Fruit fly (Drosophila melanogaster) whole organism, embryonic: ENCODE data around the gene SoYb.

ENCODE experiments used
- Aef1 ChIP-seq: fragments of 200-800 bp; sonication (Bioruptor generic); IDR thresholded peaks from 3 replicates; pipeline ENCODE4 v1.3.6; 2022; ENCODE audit warnings: missing biosample characterization, missing genetic modification characterization
- Awh ChIP-seq: fragments of 200-800 bp; sonication (Bioruptor generic); IDR thresholded peaks from 2 replicates; pipeline ENCODE4, ENCODE4 v1.3.6; 2022; ENCODE audit warnings: missing biosample characterization, missing genetic modification characterization
- B-H2 ChIP-seq: fragments of 200-800 bp; sonication (Bioruptor generic); optimal IDR thresholded peaks from 2 replicates; lab custom pipeline; 2018; ENCODE audit warnings: missing biosample characterization, mild to moderate bottlenecking, missing genetic modification characterization
- Bteb2 ChIP-seq: fragments of 200-800 bp; sonication (Bioruptor generic); optimal IDR thresholded peaks from 2 replicates; lab custom pipeline; 2016; ENCODE audit warnings: missing biosample characterization, missing genetic modification characterization
- CG10209 ChIP-seq: fragments of 200-800 bp; sonication (Bioruptor generic); optimal IDR thresholded peaks from 3 replicates; lab custom pipeline; 2017; ENCODE audit warnings: missing biosample characterization, mild to moderate bottlenecking, missing genetic modification characterization, missing genetic modification reagents
- CG10565 ChIP-seq: fragments of 200-800 bp; sonication (Bioruptor generic); optimal IDR thresholded peaks from 3 replicates; lab custom pipeline; 2016; ENCODE audit warnings: missing biosample characterization, mild to moderate bottlenecking, missing genetic modification characterization
- CG11398 ChIP-seq: fragments of 200-800 bp; sonication (Bioruptor generic); optimal IDR thresholded peaks from 2 replicates; lab custom pipeline; 2016; ENCODE audit warnings: missing biosample characterization, missing genetic modification characterization
- CG11695 ChIP-seq: fragments of 200-800 bp; sonication (Bioruptor generic); IDR thresholded peaks from 3 replicates; pipeline ENCODE4 v1.3.6; 2022; ENCODE audit warnings: missing biosample characterization, missing genetic modification characterization
- CG11723 ChIP-seq: fragments of 200-800 bp; sonication (Bioruptor generic); optimal IDR thresholded peaks from 2 replicates; lab custom pipeline; 2017; ENCODE audit warnings: missing biosample characterization, mild to moderate bottlenecking, missing genetic modification characterization
- CG12236 ChIP-seq: fragments of 200-800 bp; sonication (Bioruptor generic); optimal IDR thresholded peaks from 2 replicates; lab custom pipeline; 2016; ENCODE audit warnings: missing biosample characterization, missing genetic modification characterization
- CG12659 ChIP-seq: fragments of 200-800 bp; sonication (Bioruptor generic); optimal IDR thresholded peaks from 3 replicates; lab custom pipeline; 2017; ENCODE audit warnings: mild to moderate bottlenecking, missing biosample characterization, missing genetic modification reagents, missing genetic modification characterization
- CG13296 ChIP-seq: fragments of 200-800 bp; sonication (Bioruptor generic); optimal IDR thresholded peaks from 3 replicates; lab custom pipeline; 2018; ENCODE audit warnings: missing biosample characterization, mild to moderate bottlenecking, missing genetic modification characterization
- CG15011 ChIP-seq: fragments of 200-800 bp; sonication (Bioruptor generic); optimal IDR thresholded peaks from 3 replicates; lab custom pipeline; 2018; ENCODE audit warnings: missing biosample characterization, mild to moderate bottlenecking, missing genetic modification characterization
- CG17361 ChIP-seq: fragments of 200-800 bp; sonication (Bioruptor generic); IDR thresholded peaks from 3 replicates; pipeline ENCODE4 v1.3.6; 2022; ENCODE audit warnings: missing biosample characterization, missing genetic modification characterization
- CG17385 ChIP-seq: fragments of 200-800 bp; sonication (Bioruptor generic); optimal IDR thresholded peaks from 3 replicates; lab custom pipeline; 2018; ENCODE audit warnings: missing biosample characterization, mild to moderate bottlenecking, missing genetic modification characterization
- CG32532 ChIP-seq: fragments of 200-800 bp; sonication (Bioruptor generic); IDR thresholded peaks from 2 replicates; pipeline ENCODE4 v1.3.6; 2022; ENCODE audit warnings: missing biosample characterization, missing genetic modification characterization
- CG42726 ChIP-seq: fragments of 200-800 bp; sonication (Bioruptor generic); IDR thresholded peaks from 2 replicates; pipeline ENCODE4 v1.3.6; 2022; ENCODE audit warnings: missing biosample characterization, missing genetic modification characterization; ENCODE audit not compliant: partially characterized antibody
- CG4282 ChIP-seq: fragments of 200-800 bp; sonication (Bioruptor generic); optimal IDR thresholded peaks from 2 replicates; lab custom pipeline; 2016; ENCODE audit warnings: missing biosample characterization, missing genetic modification characterization
- CG5953 ChIP-seq: fragments of 200-800 bp; sonication (Bioruptor generic); IDR thresholded peaks from 2 replicates; pipeline ENCODE4 v1.3.6; 2022; ENCODE audit warnings: missing biosample characterization, missing genetic modification characterization
- CG6654 ChIP-seq: fragments of 200-800 bp; sonication (Bioruptor generic); optimal IDR thresholded peaks from 2 replicates; lab custom pipeline; 2017; ENCODE audit warnings: missing biosample characterization, mild to moderate bottlenecking, missing genetic modification characterization
- CG7372 ChIP-seq: fragments of 200-800 bp; sonication (Bioruptor generic); IDR thresholded peaks from 2 replicates; pipeline ENCODE4 v1.3.6; 2022; ENCODE audit warnings: missing biosample characterization, missing genetic modification characterization
- CG7745 ChIP-seq: fragments of 200-800 bp; sonication (Bioruptor generic); optimal IDR thresholded peaks from 2 replicates; lab custom pipeline; 2018; ENCODE audit warnings: missing biosample characterization, mild to moderate bottlenecking, missing genetic modification characterization, moderate library complexity
- CG7928 ChIP-seq: fragments of 200-800 bp; sonication (Bioruptor generic); optimal IDR thresholded peaks from 2 replicates; lab custom pipeline; 2017; ENCODE audit warnings: missing biosample characterization, mild to moderate bottlenecking, missing genetic modification characterization
- CG7963 ChIP-seq: fragments of 200-800 bp; sonication (Bioruptor generic); IDR thresholded peaks from 3 replicates; pipeline ENCODE4 v1.3.6; 2022; ENCODE audit warnings: missing biosample characterization, missing genetic modification characterization; ENCODE audit not compliant: partially characterized antibody
- CG8388 ChIP-seq: fragments of 200-800 bp; sonication (Bioruptor generic); optimal IDR thresholded peaks from 2 replicates; lab custom pipeline; 2019; ENCODE audit warnings: missing biosample characterization, mild to moderate bottlenecking, missing genetic modification characterization, moderate library complexity
- CG9609 ChIP-seq: fragments of 200-800 bp; sonication (Bioruptor generic); optimal IDR thresholded peaks from 3 replicates; lab custom pipeline; 2016; ENCODE audit warnings: missing biosample characterization, missing genetic modification characterization
- Dip2 ChIP-seq: fragments of 200-800 bp; sonication (Bioruptor generic); IDR thresholded peaks from 2 replicates; pipeline ENCODE4 v1.3.6; 2022; ENCODE audit warnings: missing biosample characterization, missing genetic modification characterization
- Dref ChIP-seq: fragments of 200-800 bp; sonication (Bioruptor generic); IDR thresholded peaks from 2 replicates; pipeline ENCODE4 v1.3.6; 2022; ENCODE audit warnings: missing biosample characterization, missing genetic modification characterization
- H2.0 ChIP-seq: fragments of 200-800 bp; sonication (Bioruptor generic); IDR thresholded peaks from 2 replicates; pipeline ENCODE4 v1.3.6; 2022; ENCODE audit warnings: missing biosample characterization, missing genetic modification characterization
- HHEX ChIP-seq: fragments of 200-800 bp; sonication (Bioruptor generic); optimal IDR thresholded peaks from 3 replicates; lab custom pipeline; 2017; ENCODE audit warnings: missing biosample characterization, mild to moderate bottlenecking, missing genetic modification characterization, missing genetic modification reagents
- MBD-R2 ChIP-seq: fragments of 200-800 bp; sonication (Bioruptor generic); IDR thresholded peaks from 2 replicates; pipeline ENCODE4 v1.3.6; 2022; ENCODE audit warnings: missing biosample characterization, missing genetic modification characterization
- Opbp ChIP-seq: fragments of 200-800 bp; sonication (Bioruptor generic); IDR thresholded peaks from 3 replicates; pipeline ENCODE4 v1.3.6; 2022; ENCODE audit warnings: missing biosample characterization, missing genetic modification characterization; ENCODE audit not compliant: partially characterized antibody
- Tbp ChIP-seq: fragments of >200 bp; optimal IDR thresholded peaks from 2 replicates; lab custom pipeline; 2018; ENCODE audit warnings: missing biosample characterization, missing genetic modification characterization
- ap ChIP-seq: fragments of 200-800 bp; sonication (Bioruptor generic); IDR thresholded peaks from 2 replicates; pipeline ENCODE4 v1.3.6; 2022; ENCODE audit warnings: missing biosample characterization, missing genetic modification characterization
- ash1 ChIP-seq: fragments of 200-800 bp; sonication (Bioruptor generic); optimal IDR thresholded peaks from 2 replicates; lab custom pipeline; 2018; ENCODE audit warnings: missing biosample characterization, mild to moderate bottlenecking, missing genetic modification characterization
- cad ChIP-seq: fragments of >200 bp; optimal IDR thresholded peaks from 2 replicates; lab custom pipeline; 2017; ENCODE audit warnings: missing biosample characterization, missing genetic modification characterization
- chn ChIP-seq: fragments of 200-800 bp; sonication (Bioruptor generic); optimal IDR thresholded peaks from 2 replicates; lab custom pipeline; 2016; ENCODE audit warnings: missing biosample characterization, missing genetic modification characterization
- corto ChIP-seq: fragments of 200-800 bp; sonication (Bioruptor generic); optimal IDR thresholded peaks from 2 replicates; lab custom pipeline; 2016; ENCODE audit warnings: missing biosample characterization, mild to moderate bottlenecking, missing genetic modification characterization, moderate library complexity
- crc ChIP-seq: fragments of 200-800 bp; sonication (Bioruptor generic); optimal IDR thresholded peaks from 2 replicates; lab custom pipeline; 2016; ENCODE audit warnings: missing biosample characterization, missing genetic modification characterization
- danr ChIP-seq: fragments of 200-800 bp; sonication (Bioruptor generic); IDR thresholded peaks from 2 replicates; pipeline ENCODE4 v1.3.6; 2022; ENCODE audit warnings: missing biosample characterization, missing genetic modification characterization
- dimm ChIP-seq: fragments of 200-800 bp; sonication (Bioruptor generic); IDR thresholded peaks from 2 replicates; pipeline ENCODE4 v1.3.6; 2022; ENCODE audit warnings: missing biosample characterization, missing genetic modification characterization
- dm ChIP-seq: fragments of 200-800 bp; sonication (Bioruptor generic); optimal IDR thresholded peaks from 3 replicates; lab custom pipeline; 2016; ENCODE audit warnings: missing biosample characterization, missing genetic modification characterization
- lbe ChIP-seq: fragments of 200-800 bp; sonication (Bioruptor generic); optimal IDR thresholded peaks from 2 replicates; lab custom pipeline; 2016; ENCODE audit warnings: missing biosample characterization, mild to moderate bottlenecking, missing genetic modification characterization
- lmd ChIP-seq: fragments of 200-800 bp; sonication (Bioruptor generic); IDR thresholded peaks from 2 replicates; pipeline ENCODE4 v1.3.6; 2022; ENCODE audit warnings: missing biosample characterization, missing genetic modification characterization
- nmo ChIP-seq: fragments of 200-800 bp; sonication (Bioruptor generic); optimal IDR thresholded peaks from 2 replicates; lab custom pipeline; 2018; ENCODE audit warnings: missing biosample characterization, mild to moderate bottlenecking, missing genetic modification characterization, moderate library complexity
- repo ChIP-seq: fragments of 200-800 bp; sonication (Bioruptor generic); optimal IDR thresholded peaks from 2 replicates; lab custom pipeline; 2016; ENCODE audit warnings: missing biosample characterization, missing genetic modification characterization
- salm ChIP-seq: fragments of 200-800 bp; sonication (Bioruptor generic); optimal IDR thresholded peaks from 2 replicates; lab custom pipeline; 2018; ENCODE audit warnings: missing biosample characterization, mild to moderate bottlenecking, missing genetic modification characterization
- scrt ChIP-seq: fragments of 200-800 bp; sonication (Bioruptor generic); optimal IDR thresholded peaks from 2 replicates; lab custom pipeline; 2018; ENCODE audit warnings: missing biosample characterization, mild to moderate bottlenecking, missing genetic modification characterization, moderate library complexity
- sens-2 ChIP-seq: fragments of 200-800 bp; sonication (Bioruptor generic); IDR thresholded peaks from 2 replicates; pipeline ENCODE4 v1.3.6; 2022; ENCODE audit warnings: missing biosample characterization, missing genetic modification characterization
- slou ChIP-seq: fragments of 200-800 bp; sonication (Bioruptor generic); optimal IDR thresholded peaks from 3 replicates; lab custom pipeline; 2016; ENCODE audit warnings: missing biosample characterization, missing genetic modification characterization
- tin ChIP-seq: fragments of 200-800 bp; sonication (Bioruptor generic); optimal IDR thresholded peaks from 3 replicates; lab custom pipeline; 2016; ENCODE audit warnings: missing biosample characterization, missing genetic modification characterization

The SoYb gene

DNA sequence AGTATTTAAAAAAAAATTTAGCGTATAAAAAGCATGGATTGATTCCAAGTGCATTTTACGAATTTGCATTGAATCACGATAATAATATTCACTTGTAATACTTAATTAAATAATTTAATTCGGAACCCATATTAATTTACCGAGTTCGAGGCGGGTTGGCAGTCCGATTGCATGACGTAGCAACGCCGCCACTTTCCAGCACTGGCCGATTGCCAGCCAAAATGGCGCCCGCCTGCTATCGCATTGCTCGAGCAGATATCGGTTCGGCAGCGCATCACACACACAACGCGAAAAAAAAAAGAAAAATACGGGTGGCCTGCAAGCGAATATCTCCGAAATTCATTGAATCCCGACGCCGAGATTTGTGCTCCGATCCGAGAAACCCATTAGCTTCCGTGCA is 1.1 kb upstream of the SoYb start, which contains the start of gene Ndf (continued):
- TF ChIP-seq CG10209 (GFP tag; lab: Kevin White, UChicago): peak; percentile 56
- TF ChIP-seq lmd (GFP tag; lab: Robert Waterston, UW): peak; percentile 59
- TF ChIP-seq corto: no peak
- no peak for TF ChIP-seq CG11398 (GFP tag; lab: Kevin White, UChicago)
- TF ChIP-seq scrt (GFP tag; lab: Kevin White, UChicago): peak; percentile 26
- peak; percentile 41 for TF ChIP-seq repo
- peak; percentile 25 for TF ChIP-seq CG8388 (GFP tag; lab: Kevin White, UChicago)
- TF ChIP-seq ap (GFP tag; lab: Robert Waterston, UW): no peak
- no peak for TF ChIP-seq crc (GFP tag; lab: Kevin White, UChicago)
- TF ChIP-seq sens-2: 0 out of 2 replicates have a peak, but pooled peaks have one; percentile 8
- peak; percentile 65 for TF ChIP-seq CG9609
- TF ChIP-seq CG7928 (GFP tag; lab: Kevin White, UChicago): no peak
- peak; percentile 69 for TF ChIP-seq tin (GFP tag; lab: Kevin White, UChicago)
- TF ChIP-seq B-H2 (GFP tag; lab: Kevin White, UChicago): peak; percentile 82
- peak; percentile 83 for TF ChIP-seq CG32532 (GFP tag; lab: Robert Waterston, UW)
- peak; percentile 20 for TF ChIP-seq slou (GFP tag; lab: Kevin White, UChicago)
- TF ChIP-seq CG4282: peak; percentile 22
- peak; percentile 96 for TF ChIP-seq Dref (GFP tag; lab: Robert Waterston, UW)
- peak; percentile 27 for TF ChIP-seq HHEX (GFP tag; lab: Kevin White, UChicago)
- no peak for TF ChIP-seq CG6654 (GFP tag; lab: Kevin White, UChicago)
- TF ChIP-seq CG15011: no peak
- peak; percentile 70 for TF ChIP-seq nmo
- TF ChIP-seq CG7745 (tag; lab: Kevin White, UChicago): peak; percentile 28
- TF ChIP-seq dimm (GFP tag; lab: Robert Waterston, UW): peak; percentile 29; the same call in 1 of the 2 replicates
- TF ChIP-seq CG17361 (GFP tag; lab: Robert Waterston, UW): peak; percentile 67
- peak; percentile 29 for TF ChIP-seq Bteb2 (GFP tag; lab: Kevin White, UChicago)
- TF ChIP-seq CG7963 (GFP tag; lab: Robert Waterston, UW): peak; percentile 60; the same call in 2 of the 3 replicates
- TF ChIP-seq Awh (GFP tag; lab: Robert Waterston, UW): 0 out of 2 replicates have a peak, but pooled peaks have one; percentile 8
- TF ChIP-seq Tbp: no peak
- no peak for TF ChIP-seq CG12236 (GFP tag; lab: Kevin White, UChicago)
- peak; percentile 89 for TF ChIP-seq CG42726 (GFP tag; lab: Robert Waterston, UW)
- no peak for TF ChIP-seq salm (tag; lab: Kevin White, UChicago)
- TF ChIP-seq MBD-R2 (GFP tag; lab: Robert Waterston, UW): peak; percentile 71
- 0 out of 2 replicates have a peak, but pooled peaks have one; percentile 15 for TF ChIP-seq CG7372 (GFP tag; lab: Robert Waterston, UW)
- TF ChIP-seq danr (GFP tag; lab: Robert Waterston, UW): no peak
- peak; percentile 15 for TF ChIP-seq lbe (GFP tag; lab: Kevin White, UChicago)
- no peak for TF ChIP-seq CG10565 (GFP tag; lab: Kevin White, UChicago)
- peak; percentile 78; the same call in 2 of the 3 replicates for TF ChIP-seq Opbp (GFP tag; lab: Robert Waterston, UW)
- no peak for TF ChIP-seq cad (GFP tag; lab: Kevin White, UChicago)
- TF ChIP-seq Aef1 (GFP tag; lab: Robert Waterston, UW): peak; percentile 53
- peak; percentile 47 for TF ChIP-seq ash1 (GFP tag; lab: Kevin White, UChicago)
- TF ChIP-seq dm (GFP tag; lab: Kevin White, UChicago): peak; percentile 44
- TF ChIP-seq CG17385 (GFP tag; lab: Kevin White, UChicago): peak; percentile 60
- 0 out of 2 replicates have a peak, but pooled peaks have one; percentile 9 for TF ChIP-seq CG5953 (GFP tag; lab: Robert Waterston, UW)
- TF ChIP-seq CG13296 (GFP tag; lab: Kevin White, UChicago): peak; percentile 61
- peak; percentile 39; the same call in 1 of the 2 replicates for TF ChIP-seq H2.0
- peak; percentile 38; the same call in 1 of the 3 replicates for TF ChIP-seq CG11695
- TF ChIP-seq CG12659 (GFP tag; lab: Kevin White, UChicago): peak; percentile 85
- TF ChIP-seq chn (GFP tag; lab: Kevin White, UChicago): peak; percentile 64
- TF ChIP-seq CG11723 (GFP tag; lab: Kevin White, UChicago): peak; percentile 32
- TF ChIP-seq Dip2 (GFP tag; lab: Robert Waterston, UW): no peak
